Fruit fly (Drosophila melanogaster): Measurements from ENCODE around the gene rdgA.
A peak's percentile ranks its signal among the peaks of the same experiment; 100 is the strongest.

Gene rdgA

DNA sequence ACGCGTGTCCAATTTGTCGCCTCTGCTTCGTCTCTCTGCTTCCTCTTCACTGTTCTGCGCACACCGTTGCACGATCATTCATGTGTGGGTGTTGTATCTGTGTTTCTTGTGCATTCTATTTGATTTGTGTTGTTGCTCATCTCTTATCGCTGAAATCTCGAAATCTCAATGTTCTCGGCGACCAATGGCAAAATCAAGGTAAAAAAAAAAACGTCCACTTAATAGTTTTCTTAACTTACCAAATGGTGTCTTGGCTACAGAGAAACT is 612 bp downstream of the rdgA start:
- TF ChIP-seq noc (tag; optimal IDR thresholded peaks at IDR 0.05) = no peak

DNA sequence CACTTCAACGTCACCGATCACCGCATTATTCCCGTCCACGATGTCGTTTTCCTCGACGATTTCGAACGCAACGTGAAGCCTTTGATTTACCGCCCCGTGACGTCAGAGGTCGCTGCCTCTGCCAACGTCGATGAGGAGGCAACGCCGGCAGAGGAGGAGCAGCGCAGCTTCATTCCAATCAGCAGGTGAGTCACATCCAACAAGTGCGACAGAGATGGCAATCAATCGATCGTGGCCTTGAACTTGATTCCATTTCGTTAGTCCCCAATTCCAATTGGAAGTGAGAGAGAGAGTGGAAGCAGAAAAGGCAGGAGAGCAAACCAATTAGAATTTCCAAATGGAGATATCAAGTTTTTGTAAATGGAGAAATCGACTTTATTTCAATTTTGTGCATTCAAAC is 1.3 kb downstream of the rdgA start:
- TF ChIP-seq noc (tag; optimal IDR thresholded peaks at IDR 0.05) = no peak

DNA sequence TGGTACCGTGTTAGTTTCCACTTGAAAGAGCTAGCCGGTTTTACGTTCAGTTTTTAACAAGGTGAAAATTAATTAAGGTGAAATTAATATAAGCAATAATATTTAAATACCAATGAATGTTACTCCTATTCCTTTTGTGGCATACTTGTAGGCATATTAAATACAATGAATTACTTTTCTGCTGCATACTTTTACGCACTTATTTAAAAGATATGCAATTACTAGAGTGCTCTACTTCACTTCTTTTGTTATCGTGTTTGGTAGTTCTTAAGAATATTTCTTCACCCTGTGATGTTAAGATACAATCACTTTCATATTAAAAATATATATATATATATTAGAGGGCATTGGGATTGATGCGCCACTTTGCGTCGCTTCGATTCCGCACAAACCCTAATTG is 5.0 kb downstream of the rdgA start:
- no peak for TF ChIP-seq noc (tag; optimal IDR thresholded peaks at IDR 0.05)

dm6 chrX:8923587-8923986 is 16.7 kb downstream of the rdgA start, which contains the start of the genes CG12661 and CG43255:
CG12661 (minus strand) TSS chrX:8923687.
CG43255 (plus strand) TSS chrX:8923960.
- TF ChIP-seq noc (tag; optimal IDR thresholded peaks at IDR 0.05) = no peak

DNA sequence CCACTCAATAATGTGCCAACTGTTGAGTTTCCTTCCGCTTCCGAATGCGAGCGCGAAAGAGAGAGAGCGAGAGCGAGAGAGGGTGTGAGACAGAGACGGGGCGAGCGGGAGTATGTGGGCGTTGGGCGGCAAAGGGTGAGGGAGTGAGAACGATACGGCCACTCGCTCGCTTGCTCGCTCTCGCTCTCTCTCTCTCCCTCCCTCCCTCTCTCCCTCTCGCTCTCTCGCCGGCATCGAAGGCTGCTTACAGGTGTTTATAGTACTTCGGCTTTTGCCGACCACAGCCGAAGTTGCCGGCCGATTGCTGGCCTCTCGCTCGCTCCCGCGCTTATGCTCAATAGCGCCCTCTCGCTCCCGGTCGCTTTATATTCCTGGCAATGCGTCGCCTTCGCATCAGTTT is 17.9 kb downstream of the rdgA start:
- no peak for TF ChIP-seq noc (tag; optimal IDR thresholded peaks at IDR 0.05)

dm6 chrX:8958261-8958660 is 51.4 kb downstream of the rdgA start:
- no peak for TF ChIP-seq noc (tag; optimal IDR thresholded peaks at IDR 0.05)

DNA sequence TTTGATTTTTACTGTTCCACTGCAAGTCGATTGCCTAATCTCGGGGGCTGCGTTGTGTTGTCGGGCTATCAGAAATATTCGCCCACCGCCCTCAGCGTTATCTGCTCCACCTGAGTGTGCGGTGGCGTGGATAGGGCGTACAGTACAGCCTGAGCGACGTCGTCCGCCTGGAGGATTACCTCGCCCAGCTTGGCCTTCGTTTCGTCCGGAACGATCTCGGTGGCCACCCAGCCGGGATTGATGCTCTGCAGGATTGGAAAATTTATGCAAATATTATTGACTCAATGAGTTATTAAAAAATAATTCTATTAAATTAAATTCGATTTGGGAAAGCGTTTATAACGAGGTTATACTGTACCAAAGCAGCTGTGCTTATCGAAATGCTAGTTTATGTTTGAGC is 66.3 kb downstream of the rdgA start:
- TF ChIP-seq noc (tag; optimal IDR thresholded peaks at IDR 0.05) = peak; percentile 67

DNA sequence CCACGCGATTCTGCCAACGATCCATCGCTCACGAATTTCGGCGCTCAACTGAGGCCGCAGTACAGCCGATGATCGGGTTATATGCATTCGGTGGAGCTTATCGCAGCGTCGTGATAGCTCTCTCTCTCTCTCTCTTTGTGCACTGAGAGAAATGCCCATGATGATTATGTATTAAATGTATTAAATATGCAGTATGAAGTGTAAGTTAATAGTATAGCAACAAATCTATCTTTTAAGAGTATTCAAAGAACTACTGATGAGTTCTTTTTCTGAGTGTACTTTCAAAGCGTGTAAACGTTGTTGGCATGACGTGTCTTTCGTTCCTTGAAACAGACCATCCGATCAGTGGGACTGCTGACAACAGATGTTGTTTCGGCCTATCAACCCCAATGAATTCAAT is 67.3 kb downstream of the rdgA start, which contains the start of gene CG10962:
Gene CG10962, minus strand, starts transcription at position 53 of the 400 bp plus-strand sequence.
- peak; percentile 81 for TF ChIP-seq noc (tag; optimal IDR thresholded peaks at IDR 0.05)

DNA sequence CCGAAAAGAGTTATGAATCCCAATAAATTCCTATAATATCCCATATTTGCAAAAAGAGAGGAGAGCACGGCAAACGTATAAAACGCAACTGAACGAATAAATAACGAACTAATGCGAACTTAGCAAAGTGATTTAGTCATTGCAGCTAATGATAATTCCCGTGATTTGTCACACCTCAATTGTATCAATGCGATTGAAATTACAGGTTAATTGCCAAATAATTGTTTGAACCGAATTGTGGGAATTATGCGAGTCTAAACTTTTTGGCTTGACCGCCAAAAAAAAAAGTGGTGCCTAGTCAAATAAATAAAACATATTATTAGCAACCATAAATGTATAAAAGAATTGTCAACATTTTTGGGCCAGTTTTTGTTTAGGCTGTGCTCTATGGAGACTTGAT is 77.5 kb downstream of the rdgA start, which contains the start of gene CG12662:
Gene CG12662, minus strand, starts transcription at position 101 of the 400 bp plus-strand sequence.
- TF ChIP-seq noc (tag; optimal IDR thresholded peaks at IDR 0.05) = no peak

DNA sequence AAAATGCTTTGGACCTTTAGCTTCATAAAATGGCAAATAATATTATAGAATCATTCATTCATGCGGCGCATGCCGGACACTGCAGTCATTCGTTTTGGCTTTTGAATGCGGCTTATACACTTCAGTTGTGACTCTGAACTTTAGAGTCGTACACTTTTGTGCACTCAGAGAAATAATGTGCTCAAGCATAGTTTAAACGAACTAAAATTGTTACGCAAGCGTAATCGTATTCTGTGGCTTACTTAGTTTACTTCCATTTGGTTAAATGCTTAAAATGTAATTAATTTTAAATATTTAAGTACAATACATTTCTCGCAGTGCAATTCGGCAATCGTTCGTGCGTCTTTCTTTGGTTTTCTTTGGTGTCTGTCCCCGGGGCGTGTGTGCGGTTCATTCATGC is 97.5 kb downstream of the rdgA start:
- TF ChIP-seq noc (tag; optimal IDR thresholded peaks at IDR 0.05) = no peak

- TF ChIP-seq noc (tag; optimal IDR thresholded peaks at IDR 0.05) = no peak
These were observed 100.3 kb downstream of the rdgA start for dm6 chrX:9007215-9007614.

DNA sequence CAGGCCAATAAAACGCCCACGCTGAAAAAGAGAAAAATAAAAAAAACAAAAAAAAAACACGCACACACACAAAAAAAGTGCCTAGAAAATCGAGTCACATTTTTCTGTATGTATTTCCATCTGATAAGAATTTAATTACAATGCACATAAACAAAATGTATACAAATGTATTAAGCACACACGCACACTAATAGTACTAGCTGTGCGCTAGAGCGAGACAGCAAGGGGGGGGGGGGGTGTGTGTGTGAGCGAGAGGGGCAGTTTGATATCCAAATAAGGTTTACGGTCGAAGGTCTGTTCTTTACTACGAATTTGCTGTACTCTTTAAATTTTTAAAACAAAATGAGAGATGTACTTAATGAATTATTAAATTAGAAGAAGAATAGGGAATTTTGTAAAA is 105.9 kb downstream of the rdgA start:
- no peak for TF ChIP-seq noc (tag; optimal IDR thresholded peaks at IDR 0.05)

- no peak for TF ChIP-seq noc (tag; optimal IDR thresholded peaks at IDR 0.05)
These were observed 106.6 kb downstream of the rdgA start for dm6 chrX:9013339-9013939.

DNA sequence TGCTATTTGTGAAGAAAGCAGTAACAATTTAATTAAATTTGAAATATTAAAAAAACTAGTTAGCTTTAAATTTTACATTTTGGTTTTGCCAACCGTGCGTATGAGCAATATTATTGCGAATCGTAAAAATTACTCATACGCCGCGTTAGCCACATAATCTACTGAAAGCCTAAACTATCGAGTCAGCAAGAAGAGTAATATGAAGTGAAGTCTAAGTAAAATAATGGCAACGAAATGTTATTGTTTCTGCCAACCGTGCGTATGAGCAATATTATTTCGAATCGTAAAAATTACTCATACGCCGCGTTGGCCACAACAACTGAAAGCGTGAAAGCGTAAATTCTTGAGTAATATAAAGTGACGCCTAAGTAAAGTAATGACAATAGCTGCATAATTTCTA is 113.2 kb downstream of the rdgA start:
- TF ChIP-seq noc (tag; optimal IDR thresholded peaks at IDR 0.05) = no peak

DNA sequence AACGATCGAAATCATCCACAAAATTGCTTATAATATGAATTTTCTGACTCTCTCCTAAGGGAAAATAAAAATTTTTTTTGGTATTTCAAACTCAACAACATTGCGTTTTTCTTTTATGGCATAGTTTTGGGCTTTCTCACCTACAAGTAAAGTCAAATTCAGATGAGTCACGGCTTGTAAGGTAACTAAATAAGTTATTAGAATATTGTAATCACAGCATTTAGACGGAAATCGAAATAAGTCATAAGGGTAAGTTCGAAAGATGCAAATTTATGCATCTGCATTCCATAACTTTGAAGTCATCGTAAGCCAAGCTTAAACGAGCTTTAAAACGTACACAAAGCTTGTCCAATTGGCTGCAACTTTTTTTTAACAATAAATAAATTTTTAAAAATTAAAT is 122.5 kb downstream of the rdgA start:
- TF ChIP-seq noc (tag; optimal IDR thresholded peaks at IDR 0.05) = no peak

- TF ChIP-seq noc (tag; optimal IDR thresholded peaks at IDR 0.05) = no peak
These were observed 123.1 kb downstream of the rdgA start, which contains the start of gene Nost for dm6 chrX:9029900-9030373. Nost (plus strand) TSS chrX:9030205.

DNA sequence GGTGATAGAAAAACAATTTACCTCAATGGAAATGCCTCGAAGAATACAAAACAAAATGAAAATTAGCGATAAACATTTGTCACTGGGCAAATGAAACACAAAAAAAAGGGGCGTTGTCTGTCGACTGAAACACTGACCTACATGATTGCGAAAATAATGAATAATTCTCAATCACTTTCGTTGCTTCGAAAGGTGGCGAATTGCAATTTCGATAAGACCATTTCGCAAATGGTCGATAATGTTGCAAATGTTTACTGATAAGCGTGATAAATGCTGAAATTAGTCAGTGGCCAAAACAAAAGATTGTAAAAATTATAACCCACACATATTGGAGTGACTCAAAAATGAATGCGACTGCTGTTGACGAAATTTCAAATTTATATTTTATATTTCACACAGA is 129.2 kb downstream of the rdgA start:
- TF ChIP-seq noc (tag; optimal IDR thresholded peaks at IDR 0.05) = no peak

DNA sequence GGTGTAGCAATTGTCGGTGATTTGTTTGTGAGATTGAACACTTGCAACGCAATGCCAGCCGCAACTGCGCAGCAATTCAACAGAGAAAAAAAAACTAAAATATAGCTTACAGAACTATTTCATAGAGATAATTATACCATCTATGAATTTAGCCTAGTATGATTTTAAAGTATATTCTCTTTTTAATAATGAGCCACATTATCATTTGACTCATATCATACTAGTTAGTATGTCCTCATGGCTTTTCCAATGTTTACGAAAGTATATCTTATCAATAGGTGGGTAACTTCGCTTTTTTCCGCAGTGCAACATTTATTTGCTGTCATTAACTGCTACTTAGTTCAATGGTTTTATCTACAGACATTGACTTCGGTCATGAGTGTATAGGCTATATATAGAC is 131.9 kb downstream of the rdgA start:
- TF ChIP-seq noc (tag; optimal IDR thresholded peaks at IDR 0.05) = no peak

Measured in whole organism, larva.